Worm (Caenorhabditis elegans): ENCODE data around the gene eat-3.

- no peak for TF ChIP-seq unc-62 (GFP tag; optimal IDR thresholded peaks at IDR 0.05)
- TF ChIP-seq ztf-11 (tag; optimal IDR thresholded peaks at IDR 0.05): no peak
- TF ChIP-seq snpc-4 (tag; optimal IDR thresholded peaks at IDR 0.05): no peak
- TF ChIP-seq nhr-28 (tag; optimal IDR thresholded peaks at IDR 0.05): no peak
These were observed 23.6 kb upstream of the eat-3 start for ce11 chrII:9301065-9301464.

Data from whole organism, mixed stage, embryonic.